Fruit fly (Drosophila melanogaster) whole organism, embryonic: ENCODE results near the gene Cpr67Fa2.
A peak's percentile ranks its signal among the peaks of the same experiment; 100 is the strongest.

Experiments used
- Abd-B ChIP-seq: fragments of 200-800 bp; sonication (Bioruptor generic); optimal IDR thresholded peaks from 2 replicates; lab custom pipeline; 2018; ENCODE audit warnings: missing biosample characterization, mild to moderate bottlenecking, missing genetic modification characterization, moderate library complexity
- Awh ChIP-seq: fragments of 200-800 bp; sonication (Bioruptor generic); IDR thresholded peaks from 2 replicates; pipeline ENCODE4, ENCODE4 v1.3.6; 2022; ENCODE audit warnings: missing biosample characterization, missing genetic modification characterization
- CG12071 ChIP-seq: fragments of 200-800 bp; sonication (Bioruptor generic); optimal IDR thresholded peaks from 3 replicates; lab custom pipeline; 2018; ENCODE audit warnings: missing biosample characterization, mild to moderate bottlenecking, missing genetic modification characterization
- CG12236 ChIP-seq: fragments of 200-800 bp; sonication (Bioruptor generic); optimal IDR thresholded peaks from 2 replicates; lab custom pipeline; 2016; ENCODE audit warnings: missing biosample characterization, missing genetic modification characterization
- CG12744 ChIP-seq: fragments of 200-800 bp; sonication (Bioruptor generic); optimal IDR thresholded peaks from 2 replicates; lab custom pipeline; 2016; ENCODE audit warnings: missing biosample characterization, missing genetic modification characterization
- CG13123 ChIP-seq: fragments of 200-800 bp; sonication (Bioruptor generic); optimal IDR thresholded peaks from 2 replicates; lab custom pipeline; 2016; ENCODE audit warnings: missing biosample characterization, missing genetic modification characterization
- CG17385 ChIP-seq: fragments of 200-800 bp; sonication (Bioruptor generic); optimal IDR thresholded peaks from 3 replicates; lab custom pipeline; 2018; ENCODE audit warnings: missing biosample characterization, mild to moderate bottlenecking, missing genetic modification characterization
- CG17829 ChIP-seq: fragments of 200-800 bp; optimal IDR thresholded peaks from 2 replicates; lab custom pipeline; 2019; ENCODE audit warnings: missing biosample characterization, mild to moderate bottlenecking, missing genetic modification characterization, moderate library complexity
- CG30403 ChIP-seq: fragments of 200-800 bp; sonication (Bioruptor generic); optimal IDR thresholded peaks from 3 replicates; lab custom pipeline; 2016; ENCODE audit warnings: missing biosample characterization, missing genetic modification characterization
- CG32772 ChIP-seq: fragments of 200-800 bp; sonication (Bioruptor generic); IDR thresholded peaks from 2 replicates; pipeline ENCODE4 v1.3.6; 2022; ENCODE audit warnings: missing biosample characterization, missing genetic modification characterization
- CG3847 ChIP-seq: fragments of 200-800 bp; sonication (Bioruptor generic); IDR thresholded peaks from 2 replicates; pipeline ENCODE4 v1.3.6; 2022; ENCODE audit warnings: missing biosample characterization, missing genetic modification characterization
- CG4820 ChIP-seq: fragments of 200-800 bp; sonication (Bioruptor generic); optimal IDR thresholded peaks from 3 replicates; lab custom pipeline; 2016; ENCODE audit warnings: missing biosample characterization, missing genetic modification characterization
- CG6683 ChIP-seq: fragments of 200-800 bp; sonication (Bioruptor generic); optimal IDR thresholded peaks from 2 replicates; lab custom pipeline; 2017; ENCODE audit warnings: missing biosample characterization, mild to moderate bottlenecking, missing genetic modification characterization, missing genetic modification reagents
- CG7556 ChIP-seq: fragments of 200-800 bp; sonication (Bioruptor generic); optimal IDR thresholded peaks from 2 replicates; lab custom pipeline; 2017; ENCODE audit warnings: missing biosample characterization, mild to moderate bottlenecking, missing genetic modification characterization
- CG7963 ChIP-seq: fragments of 200-800 bp; sonication (Bioruptor generic); IDR thresholded peaks from 3 replicates; pipeline ENCODE4 v1.3.6; 2022; ENCODE audit warnings: missing biosample characterization, missing genetic modification characterization; ENCODE audit not compliant: partially characterized antibody
- CTCF ChIP-seq: fragments of 200-800 bp; sonication (Bioruptor generic); optimal IDR thresholded peaks from 2 replicates; lab custom pipeline; 2017; ENCODE audit warnings: missing biosample characterization, mild to moderate bottlenecking, missing genetic modification characterization, moderate library complexity
- CoRest ChIP-seq: fragments of 200-800 bp; sonication (Bioruptor generic); optimal IDR thresholded peaks from 3 replicates; lab custom pipeline; 2018; ENCODE audit warnings: missing biosample characterization, mild to moderate bottlenecking, missing genetic modification characterization, moderate library complexity
- D ChIP-seq, 2 experiments: fragments of 200-800 bp in 1 of 2; fragments of >200 bp in 1 of 2; sonication (Bioruptor generic) in 1 of 2; optimal IDR thresholded peaks; 2 replicates in 1 of 2; 3 replicates in 1 of 2; lab custom pipeline; 2017; ENCODE audit warnings: mild to moderate bottlenecking in 1 of 2, missing biosample characterization in 1 of 2, missing genetic modification characterization in 1 of 2, missing genetic modification reagents in 1 of 2
- Dad ChIP-seq: fragments of 200-800 bp; sonication (Bioruptor generic); optimal IDR thresholded peaks from 3 replicates; lab custom pipeline; 2016; ENCODE audit warnings: missing biosample characterization, missing genetic modification characterization
- Doc2 ChIP-seq: fragments of 200-800 bp; sonication (Bioruptor generic); IDR thresholded peaks from 2 replicates; pipeline ENCODE4 v1.3.6; 2022; ENCODE audit warnings: missing biosample characterization, missing genetic modification characterization
- NK7.1 ChIP-seq: fragments of 200-800 bp; sonication (Bioruptor generic); optimal IDR thresholded peaks from 3 replicates; lab custom pipeline; 2016; ENCODE audit warnings: missing biosample characterization, missing genetic modification characterization
- Nf-YB ChIP-seq: fragments of 200-800 bp; sonication (Bioruptor generic); optimal IDR thresholded peaks from 3 replicates; lab custom pipeline; 2019; ENCODE audit warnings: missing biosample characterization, mild to moderate bottlenecking, missing genetic modification characterization, moderate library complexity
- PHDP ChIP-seq: fragments of 200-800 bp; sonication (Bioruptor generic); optimal IDR thresholded peaks from 3 replicates; lab custom pipeline; 2018; ENCODE audit warnings: missing biosample characterization, mild to moderate bottlenecking, missing genetic modification characterization, moderate library complexity
- Ptx1 ChIP-seq: fragments of 200-800 bp; sonication (Bioruptor generic); IDR thresholded peaks from 2 replicates; pipeline ENCODE4 v1.3.6; 2022; ENCODE audit warnings: missing biosample characterization, missing genetic modification characterization
- Six4 ChIP-seq: fragments of 200-800 bp; sonication (Bioruptor generic); optimal IDR thresholded peaks from 2 replicates; lab custom pipeline; 2016; ENCODE audit warnings: missing biosample characterization, missing genetic modification characterization
- Sry-δ ChIP-seq: fragments of 200-800 bp; sonication (Bioruptor generic); optimal IDR thresholded peaks from 2 replicates; lab custom pipeline; 2016; ENCODE audit warnings: missing biosample characterization, missing genetic modification characterization
- ash1 ChIP-seq: fragments of 200-800 bp; sonication (Bioruptor generic); optimal IDR thresholded peaks from 2 replicates; lab custom pipeline; 2018; ENCODE audit warnings: missing biosample characterization, mild to moderate bottlenecking, missing genetic modification characterization
- btn ChIP-seq: fragments of 200-800 bp; sonication (Bioruptor generic); optimal IDR thresholded peaks from 2 replicates; lab custom pipeline; 2016; ENCODE audit warnings: missing biosample characterization, missing genetic modification characterization
- crp ChIP-seq, 2 experiments: fragments of 200-800 bp; sonication (Bioruptor generic); optimal IDR thresholded peaks; 2 replicates in 1 of 2; 3 replicates in 1 of 2; lab custom pipeline; 2017; ENCODE audit warnings: missing biosample characterization in 2 of 2, missing genetic modification characterization in 2 of 2, mild to moderate bottlenecking in 1 of 2, moderate library complexity in 1 of 2
- da ChIP-seq: fragments of 200-800 bp; sonication (Bioruptor generic); optimal IDR thresholded peaks from 2 replicates; lab custom pipeline; 2016; ENCODE audit warnings: missing biosample characterization, missing genetic modification characterization
- dysf ChIP-seq: fragments of 200-800 bp; sonication (Bioruptor generic); IDR thresholded peaks from 3 replicates; pipeline ENCODE4 v1.3.6; 2022; ENCODE audit warnings: missing biosample characterization, missing genetic modification characterization
- ewg ChIP-seq: fragments of 200-800 bp; sonication (Bioruptor generic); optimal IDR thresholded peaks from 3 replicates; lab custom pipeline; 2017; ENCODE audit warnings: mild to moderate bottlenecking, missing biosample characterization, missing genetic modification reagents, missing genetic modification characterization
- fd3F ChIP-seq: fragments of 200-800 bp; sonication (Bioruptor generic); optimal IDR thresholded peaks from 2 replicates; lab custom pipeline; 2018; ENCODE audit warnings: missing biosample characterization, mild to moderate bottlenecking, missing genetic modification characterization, moderate library complexity
- fd64A ChIP-seq: fragments of 200-800 bp; sonication (Bioruptor generic); optimal IDR thresholded peaks from 3 replicates; lab custom pipeline; 2018; ENCODE audit warnings: missing biosample characterization, mild to moderate bottlenecking, missing genetic modification characterization
- jing ChIP-seq: fragments of 200-800 bp; sonication (Bioruptor generic); optimal IDR thresholded peaks from 2 replicates; lab custom pipeline; 2018; ENCODE audit warnings: missing biosample characterization, mild to moderate bottlenecking, missing genetic modification characterization
- lmd ChIP-seq: fragments of 200-800 bp; sonication (Bioruptor generic); IDR thresholded peaks from 2 replicates; pipeline ENCODE4 v1.3.6; 2022; ENCODE audit warnings: missing biosample characterization, missing genetic modification characterization
- lov ChIP-seq, 2 experiments: fragments of 200-800 bp in 1 of 2; fragments of >200 bp in 1 of 2; sonication (Bioruptor generic) in 1 of 2; IDR thresholded peaks in 1 of 2; optimal IDR thresholded peaks in 1 of 2; 2 replicates in 1 of 2; 3 replicates in 1 of 2; pipeline versions ENCODE4 v1.3.6 to Lab custom; 2017 to 2022; ENCODE audit warnings: missing biosample characterization in 1 of 2, missing genetic modification characterization in 1 of 2
- nmo ChIP-seq: fragments of 200-800 bp; sonication (Bioruptor generic); optimal IDR thresholded peaks from 2 replicates; lab custom pipeline; 2018; ENCODE audit warnings: missing biosample characterization, mild to moderate bottlenecking, missing genetic modification characterization, moderate library complexity
- onecut ChIP-seq: fragments of 200-800 bp; sonication (Bioruptor generic); IDR thresholded peaks from 2 replicates; pipeline ENCODE4 v1.3.6; 2022; ENCODE audit warnings: missing biosample characterization, missing genetic modification characterization
- prd ChIP-seq, 3 experiments: fragments of >200 bp in 2 of 3; fragments of 200-800 bp in 1 of 3; sonication (Bioruptor generic) in 1 of 3; optimal IDR thresholded peaks in 2 of 3; IDR thresholded peaks in 1 of 3; 2 replicates in 2 of 3; 3 replicates in 1 of 3; pipeline versions ENCODE4 v1.3.6 to Lab custom; 2017 to 2022; ENCODE audit warnings: missing biosample characterization in 1 of 3, missing genetic modification characterization in 1 of 3
- pum ChIP-seq: fragments of 200-800 bp; sonication (Bioruptor generic); optimal IDR thresholded peaks from 2 replicates; lab custom pipeline; 2016; ENCODE audit warnings: missing biosample characterization, missing genetic modification characterization
- sd ChIP-seq: fragments of 200-800 bp; sonication (Bioruptor generic); optimal IDR thresholded peaks from 3 replicates; lab custom pipeline; 2018; ENCODE audit warnings: missing biosample characterization, mild to moderate bottlenecking, missing genetic modification characterization, moderate library complexity
- sens ChIP-seq: fragments of 200-800 bp; sonication (Bioruptor generic); peaks from one replicate; lab custom pipeline; 2016; ENCODE audit warnings: missing biosample characterization, missing genetic modification characterization
- sens-2 ChIP-seq: fragments of 200-800 bp; sonication (Bioruptor generic); IDR thresholded peaks from 2 replicates; pipeline ENCODE4 v1.3.6; 2022; ENCODE audit warnings: missing biosample characterization, missing genetic modification characterization
- sima ChIP-seq: fragments of 200-800 bp; sonication (Bioruptor generic); optimal IDR thresholded peaks from 2 replicates; lab custom pipeline; 2016; ENCODE audit warnings: missing biosample characterization, missing genetic modification characterization
- tgo ChIP-seq: fragments of 200-800 bp; sonication (Bioruptor generic); IDR thresholded peaks from 3 replicates; pipeline ENCODE4 v1.3.6; 2022; ENCODE audit warnings: missing biosample characterization, missing genetic modification characterization
- twi ChIP-seq: fragments of 200-800 bp; optimal IDR thresholded peaks from 2 replicates; lab custom pipeline; 2019; ENCODE audit warnings: missing biosample characterization, mild to moderate bottlenecking, missing genetic modification characterization, moderate library complexity
- unpg ChIP-seq: fragments of 200-800 bp; sonication (Bioruptor generic); optimal IDR thresholded peaks from 3 replicates; lab custom pipeline; 2018; ENCODE audit warnings: missing biosample characterization, mild to moderate bottlenecking, missing genetic modification characterization, moderate library complexity
- vfl ChIP-seq: fragments of 200-800 bp; sonication (Bioruptor generic); optimal IDR thresholded peaks from 2 replicates; lab custom pipeline; 2016; ENCODE audit warnings: missing biosample characterization, missing genetic modification characterization

Gene Cpr67Fa2

DNA sequence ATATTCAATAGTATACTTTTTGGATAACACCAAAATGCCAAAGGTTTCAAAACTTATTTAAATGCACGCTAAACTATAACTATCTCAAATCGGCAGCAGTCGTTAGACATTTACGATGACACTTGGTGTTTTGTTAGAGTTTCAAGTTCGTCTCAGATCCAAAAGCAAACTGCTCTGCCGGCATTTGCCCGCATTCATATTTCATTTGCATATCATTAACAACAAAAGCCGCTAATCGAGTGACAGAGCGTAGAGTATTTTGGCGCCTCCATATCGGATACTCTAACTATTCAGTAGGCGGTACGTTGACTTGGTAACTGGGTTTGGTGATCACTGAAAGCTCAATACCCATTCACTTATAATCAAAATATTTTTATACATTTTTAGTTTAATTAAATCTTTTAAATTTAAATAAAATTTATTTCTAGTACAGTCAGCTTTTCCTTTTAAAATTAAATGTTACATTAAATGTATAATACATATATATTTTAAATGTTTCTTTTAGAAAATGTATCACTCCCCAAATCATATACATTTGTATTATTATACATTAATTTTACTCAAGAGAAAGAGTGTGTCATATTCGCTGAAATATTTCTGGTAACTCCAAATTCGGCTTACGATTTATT lies 1.8 kb downstream of the Cpr67Fa2 start (continued):
- TF ChIP-seq ash1 (no peak), jing (GFP tag; lab: Kevin White, UChicago) (no peak), Abd-B (GFP tag; lab: Kevin White, UChicago) (no peak), dysf (peak; percentile 39; the same call in 1 of the 3 replicates), Six4 (GFP tag; lab: Kevin White, UChicago) (peak; percentile 5), CG3847 (GFP tag; lab: Robert Waterston, UW) (0 out of 2 replicates have a peak, but pooled peaks have one; percentile 18), fd3F (GFP tag; lab: Kevin White, UChicago) (peak; percentile 41), CG17385 (GFP tag; lab: Kevin White, UChicago) (peak; percentile 45), sens-2 (GFP tag; lab: Robert Waterston, UW) (no peak), CG12236 (GFP tag; lab: Kevin White, UChicago) (no peak), CG12744 (no peak), CG7556 (GFP tag; lab: Kevin White, UChicago) (peak; percentile 66), CG12071 (GFP tag; lab: Kevin White, UChicago) (no peak), CG6683 (GFP tag; lab: Kevin White, UChicago) (peak; percentile 30), da (GFP tag; lab: Kevin White, UChicago) (no peak), Sry-δ (GFP tag; lab: Kevin White, UChicago) (no peak), CG30403 (GFP tag; lab: Kevin White, UChicago) (peak; percentile 22), prd (optimal IDR thresholded peaks at IDR 0.05; lab: Kevin White, UChicago) (no peak), prd (GFP tag; IDR thresholded peaks at IDR 0.05; lab: Robert Waterston, UW) (0 out of 3 replicates have a peak, but pooled peaks have one; percentile 35), btn (no peak), sens (GFP tag; lab: Kevin White, UChicago) (peak; percentile 26), D (optimal IDR thresholded peaks at IDR 0.05; lab: Kevin White, UChicago) (no peak), D (GFP tag; optimal IDR thresholded peaks at IDR 0.05; lab: Kevin White, UChicago) (peak; percentile 39), twi (tag; lab: Kevin White, UChicago) (no peak), sima (GFP tag; lab: Kevin White, UChicago) (no peak), vfl (GFP tag; lab: Kevin White, UChicago) (no peak), crp (GFP tag; optimal IDR thresholded peaks at IDR 0.05; lab: Kevin White, UChicago) (no peak), CG17829 (tag; lab: Kevin White, UChicago) (peak; percentile 56), onecut (GFP tag; lab: Robert Waterston, UW) (no peak), CG32772 (GFP tag; lab: Robert Waterston, UW) (no peak), sd (tag; lab: Kevin White, UChicago) (peak; percentile 79), Nf-YB (GFP tag; lab: Kevin White, UChicago) (peak; percentile 49), unpg (peak; percentile 40), CG4820 (GFP tag; lab: Kevin White, UChicago) (no peak), Dad (GFP tag; lab: Kevin White, UChicago) (no peak), CoRest (peak; percentile 81), NK7.1 (GFP tag; lab: Kevin White, UChicago) (no peak), CTCF (GFP tag; lab: Kevin White, UChicago) (peak; percentile 5), fd64A (no peak), ewg (GFP tag; lab: Kevin White, UChicago) (no peak), CG7963 (GFP tag; lab: Robert Waterston, UW) (no peak), lov (optimal IDR thresholded peaks at IDR 0.05; lab: Kevin White, UChicago) (no peak), lov (GFP tag; IDR thresholded peaks at IDR 0.05; lab: Robert Waterston, UW) (no peak), nmo (GFP tag; lab: Kevin White, UChicago) (peak; percentile 61), PHDP (tag; lab: Kevin White, UChicago) (peak; percentile 55), pum (GFP tag; lab: Kevin White, UChicago) (no peak), Ptx1 (GFP tag; lab: Robert Waterston, UW) (peak; percentile 45; the same call in 1 of the 2 replicates), Doc2 (GFP tag; lab: Robert Waterston, UW) (no peak), lmd (GFP tag; lab: Robert Waterston, UW) (no peak; the same call in 1 of the 2 replicates), CG13123 (GFP tag; lab: Kevin White, UChicago) (no peak), tgo (GFP tag; lab: Robert Waterston, UW) (peak; percentile 58; the same call in 2 of the 3 replicates), Awh (GFP tag; lab: Robert Waterston, UW) (peak; percentile 63; the same call in 1 of the 2 replicates)
